Fruit fly (Drosophila melanogaster): Measurements from ENCODE around the gene edin.

dm6 chr3L:17493256-17493655 is 1.4 kb upstream of the edin start:
- no peak for TF ChIP-seq Lpt (GFP tag; optimal IDR thresholded peaks at IDR 0.05)
- TF ChIP-seq Hr39 (GFP tag; optimal IDR thresholded peaks at IDR 0.05) = no peak
- TF ChIP-seq Eip78C (GFP tag) = no peak
- TF ChIP-seq CG11902 (GFP tag; optimal IDR thresholded peaks at IDR 0.05) = no peak
- no peak for TF ChIP-seq Sox14 (GFP tag; optimal IDR thresholded peaks at IDR 0.05)
- no peak for TF ChIP-seq fkh (GFP tag; optimal IDR thresholded peaks at IDR 0.05)
- no peak for TF ChIP-seq Eip75B (GFP tag; optimal IDR thresholded peaks at IDR 0.05)
